Worm (Caenorhabditis elegans) whole organism, L3 larva: ENCODE measurements around the gene str-139.

Source experiments
- ceh-28 ChIP-seq: fragments of 150-350 bp; optimal IDR thresholded peaks from 2 replicates; lab custom pipeline; 2014; ENCODE audit warnings: missing biosample characterization, missing genetic modification reagents, missing genetic modification characterization
- nhr-11 ChIP-seq: fragments of 150-350 bp; optimal IDR thresholded peaks from 2 replicates; lab custom pipeline; 2014; ENCODE audit warnings: missing biosample characterization, missing genetic modification characterization
- nhr-237 ChIP-seq: fragments of 150-350 bp; optimal IDR thresholded peaks from 2 replicates; lab custom pipeline; 2014; ENCODE audit warnings: missing biosample characterization, missing genetic modification characterization
- unc-62 ChIP-seq: fragments of 150-350 bp; sonication (generic microtip); optimal IDR thresholded peaks from 4 replicates; lab custom pipeline; 2014; ENCODE audit warnings: missing biosample characterization, missing genetic modification reagents, missing genetic modification characterization

DNA sequence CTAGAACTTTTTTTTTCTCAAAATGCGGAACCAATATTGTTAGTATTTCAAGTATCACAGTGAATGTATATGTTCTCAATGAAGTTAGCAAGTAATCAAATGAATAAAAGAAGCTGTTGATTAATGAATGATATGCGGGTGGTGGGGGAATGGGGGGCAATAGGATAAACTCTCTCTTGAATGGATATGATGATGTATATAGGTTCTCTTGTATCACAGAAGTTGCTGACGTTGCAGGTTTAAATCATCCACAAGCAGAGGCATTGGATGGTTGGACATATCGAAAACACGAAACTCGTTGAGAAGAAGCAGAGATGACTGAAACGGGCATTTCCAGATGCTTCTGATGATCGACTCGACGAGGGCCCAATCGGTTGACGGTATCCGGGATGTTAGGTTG, 22.4 kb downstream of the str-139 start:
- TF ChIP-seq nhr-11 (tag; lab: Kevin White, UChicago): no peak
- no peak for TF ChIP-seq nhr-237 (tag; lab: Kevin White, UChicago)
- TF ChIP-seq unc-62 (GFP tag; lab: Kevin White, UChicago): no peak
- no peak for TF ChIP-seq ceh-28
